Worm (Caenorhabditis elegans): ENCODE data around the gene pot-2.

Gene pot-2

ce11 chrII:14506245-14506644 is 17.7 kb upstream of the pot-2 start, which contains the start of gene K10H10.12:
Gene K10H10.12, minus strand, starts transcription at chrII:14506345.
- TF ChIP-seq ets-7 (tag; optimal IDR thresholded peaks at IDR 0.05), result no peak
- TF ChIP-seq tbx-37 (GFP tag; conservative IDR thresholded peaks at IDR 0.05), result no peak

ce11 chrII:14507563-14507962 is 16.4 kb upstream of the pot-2 start, which contains the start of the genes K10H10.7 and K10H10.10:
Gene K10H10.7, minus strand, starts transcription at chrII:14507663.
Gene K10H10.10, plus strand, starts transcription at chrII:14507766.
- TF ChIP-seq pes-1 (GFP tag; IDR thresholded peaks at IDR 0.05), result no peak
- no peak for TF ChIP-seq B0310.2 (tag; optimal IDR thresholded peaks at IDR 0.05)

- no peak for TF ChIP-seq hnd-1 (tag; optimal IDR thresholded peaks at IDR 0.05)
- TF ChIP-seq flt-1 (GFP tag; IDR thresholded peaks at IDR 0.05), result no peak
- no peak for TF ChIP-seq B0310.2 (tag; optimal IDR thresholded peaks at IDR 0.05)
- no peak for TF ChIP-seq F13C5.2 (tag; optimal IDR thresholded peaks at IDR 0.05)
- TF ChIP-seq sea-1 (GFP tag; conservative IDR thresholded peaks at IDR 0.05), result no peak
- no peak for TF ChIP-seq ets-7 (tag; optimal IDR thresholded peaks at IDR 0.05)
- no peak for TF ChIP-seq ceh-13 (GFP tag; optimal IDR thresholded peaks at IDR 0.05)
- no peak for TF ChIP-seq tbx-37 (GFP tag; conservative IDR thresholded peaks at IDR 0.05)
- TF ChIP-seq ceh-36 (tag; optimal IDR thresholded peaks at IDR 0.05), result no peak
- no peak for TF ChIP-seq pes-1 (GFP tag; IDR thresholded peaks at IDR 0.05)
- TF ChIP-seq hmg-4 (GFP tag; optimal IDR thresholded peaks at IDR 0.05), result no peak
- TF ChIP-seq aly-1 (tag; optimal IDR thresholded peaks at IDR 0.05), result no peak
- no peak for TF ChIP-seq hmbx-1 (tag; optimal IDR thresholded peaks at IDR 0.05)
- TF ChIP-seq ama-1 (optimal IDR thresholded peaks at IDR 0.05), result no peak
- TF ChIP-seq tra-4 (tag; optimal IDR thresholded peaks at IDR 0.05), result no peak
- TF ChIP-seq scrt-1 (GFP tag; IDR thresholded peaks at IDR 0.05), result no peak
- no peak for TF ChIP-seq tbx-11 (GFP tag; IDR thresholded peaks at IDR 0.05)
These were observed 13.8 kb upstream of the pot-2 start for ce11 chrII:14510162-14510561.

DNA sequence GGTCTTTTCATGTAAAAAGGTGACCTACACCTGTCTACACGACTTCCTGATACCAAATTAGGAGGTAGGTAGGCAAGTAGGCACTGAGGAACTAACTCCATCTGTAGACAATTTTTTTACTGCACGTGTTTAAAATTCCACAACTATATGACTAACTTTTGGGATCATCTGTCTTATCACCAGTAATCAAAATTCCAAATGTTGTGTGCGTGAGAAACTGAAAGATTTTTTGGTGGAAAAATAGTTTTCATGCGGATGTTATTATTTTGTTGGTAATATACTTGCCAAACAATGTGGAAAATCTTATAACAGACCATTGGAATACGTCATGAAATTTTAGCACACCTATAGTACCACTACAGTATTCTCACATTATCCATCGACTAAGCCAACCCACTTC is 12.8 kb upstream of the pot-2 start, which contains the start of gene K10H10.13:
Gene K10H10.13 (minus strand): TSS at position 101 of the 400 bp plus-strand sequence.
- TF ChIP-seq B0310.2 (tag; optimal IDR thresholded peaks at IDR 0.05), result no peak
- no peak for TF ChIP-seq hmg-4 (GFP tag; optimal IDR thresholded peaks at IDR 0.05)
- no peak for TF ChIP-seq scrt-1 (GFP tag; IDR thresholded peaks at IDR 0.05)
- no peak for TF ChIP-seq hnd-1 (tag; optimal IDR thresholded peaks at IDR 0.05)
- no peak for TF ChIP-seq tbx-11 (GFP tag; IDR thresholded peaks at IDR 0.05)
- TF ChIP-seq tra-4 (tag; optimal IDR thresholded peaks at IDR 0.05), result no peak
- TF ChIP-seq ets-7 (tag; optimal IDR thresholded peaks at IDR 0.05), result no peak
- no peak for TF ChIP-seq F13C5.2 (tag; optimal IDR thresholded peaks at IDR 0.05)
- TF ChIP-seq ama-1 (optimal IDR thresholded peaks at IDR 0.05), result no peak
- no peak for TF ChIP-seq ceh-13 (GFP tag; optimal IDR thresholded peaks at IDR 0.05)
- TF ChIP-seq ceh-36 (tag; optimal IDR thresholded peaks at IDR 0.05), result no peak
- TF ChIP-seq tbx-37 (GFP tag; conservative IDR thresholded peaks at IDR 0.05), result no peak
- TF ChIP-seq pes-1 (GFP tag; IDR thresholded peaks at IDR 0.05), result no peak
- TF ChIP-seq flt-1 (GFP tag; IDR thresholded peaks at IDR 0.05), result no peak
- no peak for TF ChIP-seq aly-1 (tag; optimal IDR thresholded peaks at IDR 0.05)
- TF ChIP-seq sea-1 (GFP tag; conservative IDR thresholded peaks at IDR 0.05), result no peak
- no peak for TF ChIP-seq hmbx-1 (tag; optimal IDR thresholded peaks at IDR 0.05)

ce11 chrII:14515017-14515416 is 9.0 kb upstream of the pot-2 start, which contains the start of gene K10H10.9:
Gene K10H10.9, minus strand, starts transcription at chrII:14515117.
- TF ChIP-seq sea-1 (GFP tag; conservative IDR thresholded peaks at IDR 0.05), result no peak
- no peak for TF ChIP-seq aly-1 (tag; optimal IDR thresholded peaks at IDR 0.05)

ce11 chrII:14522037-14522436 is 1.9 kb upstream of the pot-2 start, which contains the start of gene btb-19:
Gene btb-19, minus strand, starts transcription at chrII:14522137.
- TF ChIP-seq ceh-36 (tag; optimal IDR thresholded peaks at IDR 0.05), result no peak
- TF ChIP-seq scrt-1 (GFP tag; IDR thresholded peaks at IDR 0.05), result no peak
- TF ChIP-seq ceh-13 (GFP tag; optimal IDR thresholded peaks at IDR 0.05), result no peak
- TF ChIP-seq B0310.2 (tag; optimal IDR thresholded peaks at IDR 0.05), result no peak
- no peak for TF ChIP-seq ama-1 (optimal IDR thresholded peaks at IDR 0.05)
- no peak for TF ChIP-seq aly-1 (tag; optimal IDR thresholded peaks at IDR 0.05)
- no peak for TF ChIP-seq tbx-37 (GFP tag; conservative IDR thresholded peaks at IDR 0.05)

DNA sequence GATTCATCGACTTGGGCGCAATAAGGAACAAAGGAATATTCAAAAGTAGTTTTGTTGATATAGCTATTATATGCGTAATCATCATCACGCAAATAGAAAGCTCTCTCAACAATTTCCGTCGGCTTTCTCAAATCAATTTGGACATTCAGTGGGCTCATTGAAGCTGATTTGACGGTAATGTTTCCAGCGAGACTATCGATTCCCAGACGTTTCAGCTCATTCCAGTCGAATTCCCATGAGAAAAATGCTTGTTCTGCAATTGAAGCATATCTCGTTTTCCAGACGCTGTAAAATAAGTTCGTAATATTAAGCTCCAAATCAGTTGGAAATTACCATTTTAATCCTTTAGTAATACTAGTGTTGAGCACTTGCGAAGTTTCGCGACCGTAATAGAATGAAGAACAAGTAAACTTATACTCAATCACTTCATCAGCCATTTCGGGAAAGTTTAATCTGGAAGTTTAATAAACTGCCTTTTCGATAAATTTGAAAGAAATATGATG is 852 bp upstream of the pot-2 start, which contains the start of gene btb-20:
Gene btb-20 (minus strand): TSS at position 453 of the 503 bp plus-strand sequence.
- TF ChIP-seq F13C5.2 (tag; optimal IDR thresholded peaks at IDR 0.05) (no peak), aly-1 (tag; optimal IDR thresholded peaks at IDR 0.05) (no peak), B0310.2 (tag; optimal IDR thresholded peaks at IDR 0.05) (no peak), tbx-37 (GFP tag; conservative IDR thresholded peaks at IDR 0.05) (no peak), ceh-36 (tag; optimal IDR thresholded peaks at IDR 0.05) (no peak), pes-1 (GFP tag; IDR thresholded peaks at IDR 0.05) (no peak), tbx-11 (GFP tag; IDR thresholded peaks at IDR 0.05) (no peak), ama-1 (optimal IDR thresholded peaks at IDR 0.05) (no peak), hnd-1 (tag; optimal IDR thresholded peaks at IDR 0.05) (no peak), scrt-1 (GFP tag; IDR thresholded peaks at IDR 0.05) (no peak), flt-1 (GFP tag; IDR thresholded peaks at IDR 0.05) (no peak), sea-1 (GFP tag; conservative IDR thresholded peaks at IDR 0.05) (no peak), ceh-13 (GFP tag; optimal IDR thresholded peaks at IDR 0.05) (no peak), tra-4 (tag; optimal IDR thresholded peaks at IDR 0.05) (no peak), hmg-4 (GFP tag; optimal IDR thresholded peaks at IDR 0.05) (no peak), ets-7 (tag; optimal IDR thresholded peaks at IDR 0.05) (no peak)

- TF ChIP-seq sea-1 (GFP tag; conservative IDR thresholded peaks at IDR 0.05), result no peak
- no peak for TF ChIP-seq scrt-1 (GFP tag; IDR thresholded peaks at IDR 0.05)
- no peak for TF ChIP-seq ceh-13 (GFP tag; optimal IDR thresholded peaks at IDR 0.05)
- no peak for TF ChIP-seq aly-1 (tag; optimal IDR thresholded peaks at IDR 0.05)
- TF ChIP-seq hmg-4 (GFP tag; optimal IDR thresholded peaks at IDR 0.05), result no peak
- no peak for TF ChIP-seq B0310.2 (tag; optimal IDR thresholded peaks at IDR 0.05)
- TF ChIP-seq tbx-11 (GFP tag; IDR thresholded peaks at IDR 0.05), result no peak
- no peak for TF ChIP-seq tra-4 (tag; optimal IDR thresholded peaks at IDR 0.05)
- TF ChIP-seq tbx-37 (GFP tag; conservative IDR thresholded peaks at IDR 0.05), result no peak
- no peak for TF ChIP-seq ceh-36 (tag; optimal IDR thresholded peaks at IDR 0.05)
- no peak for TF ChIP-seq pes-1 (GFP tag; IDR thresholded peaks at IDR 0.05)
- no peak for TF ChIP-seq ama-1 (optimal IDR thresholded peaks at IDR 0.05)
- TF ChIP-seq hmbx-1 (tag; optimal IDR thresholded peaks at IDR 0.05), result no peak
- TF ChIP-seq F13C5.2 (tag; optimal IDR thresholded peaks at IDR 0.05), result no peak
- TF ChIP-seq flt-1 (GFP tag; IDR thresholded peaks at IDR 0.05), result no peak
- no peak for TF ChIP-seq ets-7 (tag; optimal IDR thresholded peaks at IDR 0.05)
- TF ChIP-seq hnd-1 (tag; optimal IDR thresholded peaks at IDR 0.05), result no peak
These were observed 1.0 kb downstream of the pot-2 start, which contains the start of gene F57C2.4 for ce11 chrII:14525013-14525412. Gene F57C2.4, plus strand, starts transcription at chrII:14525313.

All from whole organism, early embryonic.